Worm (Caenorhabditis elegans) whole organism, L1 larva: ENCODE results near the gene kcc-1.

Experiments used
- elt-2 ChIP-seq: sonication (generic microtip); optimal IDR thresholded peaks from 2 replicates; lab custom pipeline; 2016; ENCODE audit warnings: missing genetic modification characterization, mild to moderate bottlenecking, inconsistent platforms, missing compliant biosample characterization, missing genetic modification reagents
- ets-5 ChIP-seq: fragments of 200-800 bp; sonication (Bioruptor generic); IDR thresholded peaks from 2 replicates; pipeline ENCODE4 v1.3.6; 2022; ENCODE audit warnings: missing genetic modification characterization, missing compliant biosample characterization
- nhr-11 ChIP-seq: fragments of 150-350 bp; optimal IDR thresholded peaks from 2 replicates; lab custom pipeline; 2014; ENCODE audit warnings: missing biosample characterization, missing genetic modification characterization
- nhr-90 ChIP-seq: sonication (generic microtip); optimal IDR thresholded peaks from 2 replicates; lab custom pipeline; 2016; ENCODE audit warnings: mild to moderate bottlenecking, missing genetic modification characterization, missing compliant biosample characterization; ENCODE audit not compliant: poor library complexity
- unc-62 ChIP-seq: fragments of 150-350 bp; optimal IDR thresholded peaks from 2 replicates; lab custom pipeline; 2014; ENCODE audit warnings: missing biosample characterization, missing genetic modification reagents, missing genetic modification characterization

ce11 chrIV:7237668-7238214, 31.7 kb downstream of the kcc-1 start, which contains the start of gene elo-3:
- TF ChIP-seq unc-62 (no peak), nhr-90 (no peak), elt-2 (tag; lab: Kevin White, UChicago) (peak; percentile 4), ets-5 (no peak), nhr-11 (tag; lab: Kevin White, UChicago) (no peak)
